Fruit fly (Drosophila melanogaster) whole organism, embryonic: ENCODE results near the gene CG45011.

Experiments used
- ATbp ChIP-seq: fragments of 200-800 bp; sonication (Bioruptor generic); optimal IDR thresholded peaks from 2 replicates; lab custom pipeline; 2017; ENCODE audit warnings: missing biosample characterization, mild to moderate bottlenecking, missing genetic modification characterization, missing genetic modification reagents
- C15 ChIP-seq: fragments of 200-800 bp; sonication (Bioruptor generic); IDR thresholded peaks from 3 replicates; pipeline ENCODE4 v1.3.6; 2022; ENCODE audit warnings: missing biosample characterization, missing genetic modification characterization
- CG10274 ChIP-seq: fragments of 200-800 bp; sonication (Bioruptor generic); optimal IDR thresholded peaks from 3 replicates; lab custom pipeline; 2017; ENCODE audit warnings: missing biosample characterization, mild to moderate bottlenecking, missing genetic modification characterization
- CG10543 ChIP-seq: fragments of 200-800 bp; sonication (Bioruptor generic); optimal IDR thresholded peaks from 3 replicates; lab custom pipeline; 2017; ENCODE audit warnings: missing biosample characterization, mild to moderate bottlenecking, missing genetic modification characterization, moderate library complexity
- CG10959 ChIP-seq: fragments of 200-800 bp; sonication (Bioruptor generic); IDR thresholded peaks from 2 replicates; pipeline ENCODE4 v1.3.6; 2022; ENCODE audit warnings: missing biosample characterization, missing genetic modification characterization
- CG10979 ChIP-seq: fragments of 200-800 bp; sonication (Bioruptor generic); optimal IDR thresholded peaks from 2 replicates; lab custom pipeline; 2018; ENCODE audit warnings: missing biosample characterization, mild to moderate bottlenecking, missing genetic modification characterization, moderate library complexity
- CG11456 ChIP-seq: fragments of 200-800 bp; sonication (Bioruptor generic); IDR thresholded peaks from 3 replicates; pipeline ENCODE4 v1.3.6; 2022; ENCODE audit warnings: missing biosample characterization, missing genetic modification characterization
- CG12236 ChIP-seq: fragments of 200-800 bp; sonication (Bioruptor generic); optimal IDR thresholded peaks from 2 replicates; lab custom pipeline; 2016; ENCODE audit warnings: missing biosample characterization, missing genetic modification characterization
- CG12299 ChIP-seq: fragments of 200-800 bp; sonication (Bioruptor generic); optimal IDR thresholded peaks from 2 replicates; lab custom pipeline; 2018; ENCODE audit warnings: missing biosample characterization, mild to moderate bottlenecking, missing genetic modification characterization
- CG13424 ChIP-seq: fragments of 200-800 bp; sonication (Bioruptor generic); optimal IDR thresholded peaks from 2 replicates; lab custom pipeline; 2019; ENCODE audit warnings: missing biosample characterization, mild to moderate bottlenecking, missing genetic modification characterization, moderate library complexity
- CG13775 ChIP-seq: fragments of 200-800 bp; sonication (Bioruptor generic); optimal IDR thresholded peaks from 3 replicates; lab custom pipeline; 2017; ENCODE audit warnings: missing biosample characterization, mild to moderate bottlenecking, missing genetic modification characterization
- CG15269 ChIP-seq: fragments of 200-800 bp; sonication (Bioruptor generic); optimal IDR thresholded peaks from 2 replicates; lab custom pipeline; 2018; ENCODE audit warnings: missing biosample characterization, mild to moderate bottlenecking, missing genetic modification characterization, moderate library complexity
- CG15696 ChIP-seq: fragments of 200-800 bp; sonication (Bioruptor generic); optimal IDR thresholded peaks from 2 replicates; lab custom pipeline; 2019; ENCODE audit warnings: missing biosample characterization, mild to moderate bottlenecking, missing genetic modification characterization, moderate library complexity
- CG18262 ChIP-seq: fragments of 200-800 bp; optimal IDR thresholded peaks from 3 replicates; lab custom pipeline; 2019; ENCODE audit warnings: missing biosample characterization, mild to moderate bottlenecking, missing genetic modification characterization, moderate library complexity
- CG2199 ChIP-seq: fragments of 200-800 bp; sonication (Bioruptor generic); IDR thresholded peaks from 3 replicates; pipeline ENCODE4 v1.3.6; 2022; ENCODE audit warnings: missing biosample characterization, missing genetic modification characterization
- CG42726 ChIP-seq: fragments of 200-800 bp; sonication (Bioruptor generic); IDR thresholded peaks from 2 replicates; pipeline ENCODE4 v1.3.6; 2022; ENCODE audit warnings: missing biosample characterization, missing genetic modification characterization; ENCODE audit not compliant: partially characterized antibody
- CG6813 ChIP-seq: fragments of 200-800 bp; sonication (Bioruptor generic); optimal IDR thresholded peaks from 2 replicates; lab custom pipeline; 2017; ENCODE audit warnings: missing biosample characterization, missing genetic modification characterization, mild to moderate bottlenecking, moderate library complexity, missing genetic modification reagents
- CG7987 ChIP-seq: fragments of 200-800 bp; sonication (Bioruptor generic); optimal IDR thresholded peaks from 2 replicates; lab custom pipeline; 2018; ENCODE audit warnings: missing biosample characterization, mild to moderate bottlenecking, missing genetic modification characterization, moderate library complexity
- CG9797 ChIP-seq: fragments of 200-800 bp; sonication (Bioruptor generic); optimal IDR thresholded peaks from 3 replicates; lab custom pipeline; 2018; ENCODE audit warnings: missing biosample characterization, mild to moderate bottlenecking, missing genetic modification characterization
- CG9876 ChIP-seq: fragments of 200-800 bp; sonication (Bioruptor generic); optimal IDR thresholded peaks from 2 replicates; lab custom pipeline; 2016; ENCODE audit warnings: missing biosample characterization, missing genetic modification characterization
- D ChIP-seq, 2 experiments: fragments of 200-800 bp in 1 of 2; fragments of >200 bp in 1 of 2; sonication (Bioruptor generic) in 1 of 2; optimal IDR thresholded peaks; 2 replicates in 1 of 2; 3 replicates in 1 of 2; lab custom pipeline; 2017; ENCODE audit warnings: mild to moderate bottlenecking in 1 of 2, missing biosample characterization in 1 of 2, missing genetic modification characterization in 1 of 2, missing genetic modification reagents in 1 of 2
- D19B ChIP-seq: fragments of 200-800 bp; sonication (Bioruptor generic); optimal IDR thresholded peaks from 2 replicates; lab custom pipeline; 2017; ENCODE audit warnings: missing biosample characterization, mild to moderate bottlenecking, missing genetic modification characterization
- Doc3 ChIP-seq: fragments of 200-800 bp; sonication (Bioruptor generic); IDR thresholded peaks from 3 replicates; pipeline ENCODE4 v1.3.6; 2022; ENCODE audit warnings: missing biosample characterization, missing genetic modification characterization; ENCODE audit not compliant: partially characterized antibody
- Hmr ChIP-seq: fragments of 200-800 bp; sonication (Bioruptor generic); optimal IDR thresholded peaks from 3 replicates; lab custom pipeline; 2017; ENCODE audit warnings: mild to moderate bottlenecking, missing biosample characterization, missing genetic modification reagents, missing genetic modification characterization
- Hr51 ChIP-seq, 2 experiments: fragments of 200-800 bp; sonication (Bioruptor generic); optimal IDR thresholded peaks; 2 replicates in 1 of 2; 3 replicates in 1 of 2; lab custom pipeline; 2016 to 2018; ENCODE audit warnings: missing biosample characterization in 2 of 2, missing genetic modification characterization in 2 of 2, mild to moderate bottlenecking in 1 of 2, moderate library complexity in 1 of 2
- MBD-R2 ChIP-seq: fragments of 200-800 bp; sonication (Bioruptor generic); IDR thresholded peaks from 2 replicates; pipeline ENCODE4 v1.3.6; 2022; ENCODE audit warnings: missing biosample characterization, missing genetic modification characterization
- Max ChIP-seq: fragments of 200-800 bp; sonication (Bioruptor generic); optimal IDR thresholded peaks from 2 replicates; lab custom pipeline; 2016; ENCODE audit warnings: missing biosample characterization, mild to moderate bottlenecking, missing genetic modification characterization
- Scr ChIP-seq: fragments of 200-800 bp; sonication (Bioruptor generic); IDR thresholded peaks from 2 replicates; pipeline ENCODE4 v1.3.6; 2022; ENCODE audit warnings: missing biosample characterization, missing genetic modification characterization; ENCODE audit not compliant: partially characterized antibody
- amos ChIP-seq: fragments of 200-800 bp; sonication (Bioruptor generic); IDR thresholded peaks from 2 replicates; pipeline ENCODE4 v1.3.6; 2022; ENCODE audit warnings: missing biosample characterization, missing genetic modification characterization; ENCODE audit not compliant: partially characterized antibody
- ci ChIP-seq: fragments of 200-800 bp; sonication (Bioruptor generic); IDR thresholded peaks from 3 replicates; pipeline ENCODE4 v1.3.6; 2022; ENCODE audit warnings: missing biosample characterization, missing genetic modification characterization
- disco-r ChIP-seq: fragments of 200-800 bp; sonication (Bioruptor generic); optimal IDR thresholded peaks from 2 replicates; lab custom pipeline; 2016; ENCODE audit warnings: missing biosample characterization, missing genetic modification characterization
- dmrt11E ChIP-seq: fragments of 200-800 bp; sonication (Bioruptor generic); optimal IDR thresholded peaks from 3 replicates; lab custom pipeline; 2018; ENCODE audit warnings: missing biosample characterization, mild to moderate bottlenecking, missing genetic modification characterization, moderate library complexity
- dpn ChIP-seq, 2 experiments: fragments of 200-800 bp; sonication (Bioruptor generic); optimal IDR thresholded peaks; 3 replicates each; lab custom pipeline; 2016; ENCODE audit warnings: missing biosample characterization in 2 of 2, missing genetic modification characterization in 2 of 2
- esg ChIP-seq: fragments of 200-800 bp; sonication (Bioruptor generic); conservative IDR thresholded peaks from 2 replicates; pipeline ENCODE4 v1.3.6; 2022; ENCODE audit warnings: missing biosample characterization, missing genetic modification characterization
- eyg ChIP-seq: fragments of 200-800 bp; sonication (Bioruptor generic); optimal IDR thresholded peaks from 3 replicates; lab custom pipeline; 2016; ENCODE audit warnings: missing biosample characterization, missing genetic modification characterization
- fu2 ChIP-seq: fragments of 200-800 bp; sonication (Bioruptor generic); optimal IDR thresholded peaks from 2 replicates; lab custom pipeline; 2016; ENCODE audit warnings: missing biosample characterization, missing genetic modification characterization
- ham ChIP-seq: fragments of 200-800 bp; sonication (Bioruptor generic); IDR thresholded peaks from 2 replicates; pipeline ENCODE4 v1.3.6; 2022; ENCODE audit warnings: missing biosample characterization, missing genetic modification characterization
- maf-S ChIP-seq: fragments of 200-800 bp; sonication (Bioruptor generic); optimal IDR thresholded peaks from 2 replicates; lab custom pipeline; 2016; ENCODE audit warnings: missing biosample characterization, missing genetic modification characterization
- mam ChIP-seq: fragments of 200-800 bp; sonication (Bioruptor generic); optimal IDR thresholded peaks from 3 replicates; lab custom pipeline; 2016; ENCODE audit warnings: missing biosample characterization, missing genetic modification characterization
- odd ChIP-seq: fragments of 200-800 bp; sonication (Bioruptor generic); optimal IDR thresholded peaks from 2 replicates; lab custom pipeline; 2017; ENCODE audit warnings: missing biosample characterization, mild to moderate bottlenecking, missing genetic modification characterization
- pfk ChIP-seq: fragments of 200-800 bp; sonication (Bioruptor generic); optimal IDR thresholded peaks from 2 replicates; lab custom pipeline; 2018; ENCODE audit warnings: missing biosample characterization, mild to moderate bottlenecking, missing genetic modification characterization, moderate library complexity
- pnt ChIP-seq: fragments of 200-800 bp; sonication (Bioruptor generic); optimal IDR thresholded peaks from 3 replicates; lab custom pipeline; 2016; ENCODE audit warnings: missing biosample characterization, missing genetic modification characterization
- prd ChIP-seq, 3 experiments: fragments of >200 bp in 2 of 3; fragments of 200-800 bp in 1 of 3; sonication (Bioruptor generic) in 1 of 3; optimal IDR thresholded peaks in 2 of 3; IDR thresholded peaks in 1 of 3; 2 replicates in 2 of 3; 3 replicates in 1 of 3; pipeline versions ENCODE4 v1.3.6 to Lab custom; 2017 to 2022; ENCODE audit warnings: missing biosample characterization in 1 of 3, missing genetic modification characterization in 1 of 3
- sd ChIP-seq: fragments of 200-800 bp; sonication (Bioruptor generic); optimal IDR thresholded peaks from 3 replicates; lab custom pipeline; 2018; ENCODE audit warnings: missing biosample characterization, mild to moderate bottlenecking, missing genetic modification characterization, moderate library complexity
- seq ChIP-seq: fragments of 200-800 bp; sonication (Bioruptor generic); IDR thresholded peaks from 2 replicates; pipeline ENCODE4 v1.3.6; 2022; ENCODE audit warnings: missing biosample characterization, missing genetic modification characterization
- stc ChIP-seq: fragments of 200-800 bp; sonication (Bioruptor generic); IDR thresholded peaks from 2 replicates; pipeline ENCODE4 v1.3.6; 2022; ENCODE audit warnings: missing biosample characterization, missing genetic modification characterization
- tio ChIP-seq: fragments of 200-800 bp; sonication (Bioruptor generic); optimal IDR thresholded peaks from 2 replicates; lab custom pipeline; 2017; ENCODE audit warnings: missing biosample characterization, missing genetic modification characterization, inconsistent platforms
- usp ChIP-seq: fragments of >200 bp; optimal IDR thresholded peaks from 2 replicates; lab custom pipeline; 2017; ENCODE audit warnings: missing biosample characterization, missing genetic modification characterization

Gene CG45011

dm6 chr2L:11816376-11816775 lies 17.5 kb upstream of the CG45011 start (continued):
- TF ChIP-seq CG18262 (tag; lab: Kevin White, UChicago) (peak; percentile 89), CG10959 (peak; percentile 94), eyg (GFP tag; lab: Kevin White, UChicago) (peak; percentile 95), CG9876 (GFP tag; lab: Kevin White, UChicago) (peak; percentile 95), CG10543 (GFP tag; lab: Kevin White, UChicago) (peak; percentile 93), dpn (GFP tag; optimal IDR thresholded peaks at IDR 0.05; lab: Kevin White, UChicago) (peak; percentile 90 to 95), seq (peak; percentile 76), Scr (GFP tag; lab: Robert Waterston, UW) (no peak), CG9797 (GFP tag; lab: Kevin White, UChicago) (peak; percentile 68), CG15696 (tag; lab: Kevin White, UChicago) (peak; percentile 86), CG13775 (peak; percentile 95), CG2199 (GFP tag; lab: Robert Waterston, UW) (peak; percentile 98), fu2 (peak; percentile 51), ham (GFP tag; lab: Robert Waterston, UW) (peak; percentile 58; the same call in 1 of the 2 replicates), esg (GFP tag; lab: Robert Waterston, UW) (peak; percentile 42), CG11456 (GFP tag; lab: Robert Waterston, UW) (peak; percentile 96), Hmr (GFP tag; lab: Kevin White, UChicago) (peak; percentile 95), dmrt11E (tag; lab: Kevin White, UChicago) (peak; percentile 93), CG7987 (GFP tag; lab: Kevin White, UChicago) (peak; percentile 97), disco-r (GFP tag; lab: Kevin White, UChicago) (peak; percentile 94), CG15269 (peak; percentile 82), CG10979 (tag; lab: Kevin White, UChicago) (peak; percentile 93), amos (GFP tag; lab: Robert Waterston, UW) (no peak), stc (peak; percentile 88), CG6813 (GFP tag; lab: Kevin White, UChicago) (peak; percentile 99), sd (tag; lab: Kevin White, UChicago) (no peak), C15 (GFP tag; lab: Robert Waterston, UW) (peak; percentile 73; the same call in 2 of the 3 replicates), pnt (GFP tag; lab: Kevin White, UChicago) (peak; percentile 77), mam (GFP tag; lab: Kevin White, UChicago) (peak; percentile 79), D19B (GFP tag; lab: Kevin White, UChicago) (peak; percentile 79), CG13424 (tag; lab: Kevin White, UChicago) (peak; percentile 76), D (optimal IDR thresholded peaks at IDR 0.05; lab: Kevin White, UChicago) (no peak), D (GFP tag; optimal IDR thresholded peaks at IDR 0.05; lab: Kevin White, UChicago) (peak; percentile 98), pfk (GFP tag; lab: Kevin White, UChicago) (peak; percentile 83), CG12299 (peak; percentile 72), prd (optimal IDR thresholded peaks at IDR 0.05; lab: Kevin White, UChicago) (no peak), prd (GFP tag; IDR thresholded peaks at IDR 0.05; lab: Robert Waterston, UW) (peak; percentile 89), CG42726 (peak; percentile 50; the same call in 1 of the 2 replicates), Max (GFP tag; lab: Kevin White, UChicago) (peak; percentile 79), Hr51 (GFP tag; optimal IDR thresholded peaks at IDR 0.05; lab: Kevin White, UChicago) (peak; percentile 55 to 84), CG12236 (peak; percentile 96), usp (no peak), ci (peak; percentile 99), MBD-R2 (GFP tag; lab: Robert Waterston, UW) (peak; percentile 57; the same call in 1 of the 2 replicates), tio (peak; percentile 81), ATbp (GFP tag; lab: Kevin White, UChicago) (peak; percentile 98), odd (GFP tag; lab: Kevin White, UChicago) (peak; percentile 98), CG10274 (GFP tag; lab: Kevin White, UChicago) (peak; percentile 92), Doc3 (GFP tag; lab: Robert Waterston, UW) (no peak), maf-S (GFP tag; lab: Kevin White, UChicago) (peak; percentile 83)
